Fruit fly (Drosophila melanogaster) whole organism, embryonic: ENCODE measurements around the gene CG13720.

Experiments
- BEAF-32 ChIP-seq: fragments of 200-800 bp; sonication (Bioruptor generic); optimal IDR thresholded peaks from 3 replicates; lab custom pipeline; 2017; ENCODE audit warnings: missing biosample characterization, missing genetic modification characterization, mild to moderate bottlenecking, moderate library complexity, missing genetic modification reagents
- Blimp-1 ChIP-seq: fragments of 200-800 bp; sonication (Bioruptor generic); optimal IDR thresholded peaks from 3 replicates; lab custom pipeline; 2018; ENCODE audit warnings: missing biosample characterization, missing genetic modification characterization, mild to moderate bottlenecking, moderate library complexity, missing genetic modification reagents
- C15 ChIP-seq: fragments of 200-800 bp; sonication (Bioruptor generic); IDR thresholded peaks from 3 replicates; pipeline ENCODE4 v1.3.6; 2022; ENCODE audit warnings: missing biosample characterization, missing genetic modification characterization
- CG11398 ChIP-seq: fragments of 200-800 bp; sonication (Bioruptor generic); optimal IDR thresholded peaks from 2 replicates; lab custom pipeline; 2016; ENCODE audit warnings: missing biosample characterization, missing genetic modification characterization
- CG11560 ChIP-seq: fragments of 200-800 bp; sonication (Bioruptor generic); IDR thresholded peaks from 3 replicates; pipeline ENCODE4 v1.3.6; 2022; ENCODE audit warnings: missing biosample characterization, missing genetic modification characterization
- CG11723 ChIP-seq: fragments of 200-800 bp; sonication (Bioruptor generic); optimal IDR thresholded peaks from 2 replicates; lab custom pipeline; 2017; ENCODE audit warnings: missing biosample characterization, mild to moderate bottlenecking, missing genetic modification characterization
- CG12659 ChIP-seq: fragments of 200-800 bp; sonication (Bioruptor generic); optimal IDR thresholded peaks from 3 replicates; lab custom pipeline; 2017; ENCODE audit warnings: mild to moderate bottlenecking, missing biosample characterization, missing genetic modification reagents, missing genetic modification characterization
- CG12769 ChIP-seq: fragments of 200-800 bp; sonication (Bioruptor generic); optimal IDR thresholded peaks from 2 replicates; lab custom pipeline; 2019; ENCODE audit warnings: missing biosample characterization, mild to moderate bottlenecking, missing genetic modification characterization, moderate library complexity
- CG12942 ChIP-seq: fragments of 200-800 bp; sonication (Bioruptor generic); optimal IDR thresholded peaks from 3 replicates; lab custom pipeline; 2016; ENCODE audit warnings: missing biosample characterization, missing genetic modification characterization
- CG13775 ChIP-seq: fragments of 200-800 bp; sonication (Bioruptor generic); optimal IDR thresholded peaks from 3 replicates; lab custom pipeline; 2017; ENCODE audit warnings: missing biosample characterization, mild to moderate bottlenecking, missing genetic modification characterization
- CG15073 ChIP-seq: fragments of 200-800 bp; sonication (Bioruptor generic); optimal IDR thresholded peaks from 2 replicates; lab custom pipeline; 2016; ENCODE audit warnings: missing biosample characterization, missing genetic modification characterization
- CG1603 ChIP-seq: fragments of 200-800 bp; sonication (Bioruptor generic); optimal IDR thresholded peaks from 2 replicates; lab custom pipeline; 2019; ENCODE audit warnings: missing biosample characterization, mild to moderate bottlenecking, missing genetic modification characterization, moderate library complexity
- CG17612 ChIP-seq: fragments of 200-800 bp; sonication (Bioruptor generic); IDR thresholded peaks from 2 replicates; pipeline ENCODE4 v1.3.6; 2022; ENCODE audit warnings: missing biosample characterization, missing genetic modification characterization
- CG18011 ChIP-seq: fragments of 200-800 bp; sonication (Bioruptor generic); optimal IDR thresholded peaks from 2 replicates; lab custom pipeline; 2017; ENCODE audit warnings: missing biosample characterization, missing genetic modification characterization, mild to moderate bottlenecking, moderate library complexity, missing genotype
- CG18262 ChIP-seq: fragments of 200-800 bp; optimal IDR thresholded peaks from 3 replicates; lab custom pipeline; 2019; ENCODE audit warnings: missing biosample characterization, mild to moderate bottlenecking, missing genetic modification characterization, moderate library complexity
- CG1832 ChIP-seq: fragments of 200-800 bp; sonication (Bioruptor generic); optimal IDR thresholded peaks from 2 replicates; lab custom pipeline; 2017; ENCODE audit warnings: missing biosample characterization, mild to moderate bottlenecking, missing genetic modification characterization, inconsistent platforms
- CG2116 ChIP-seq: fragments of 200-800 bp; sonication (Bioruptor generic); optimal IDR thresholded peaks from 3 replicates; lab custom pipeline; 2018; ENCODE audit warnings: missing biosample characterization, mild to moderate bottlenecking, missing genetic modification characterization
- CG31365 ChIP-seq: fragments of 200-800 bp; sonication (Bioruptor generic); optimal IDR thresholded peaks from 2 replicates; lab custom pipeline; 2018; ENCODE audit warnings: missing biosample characterization, mild to moderate bottlenecking, missing genetic modification characterization
- CG4820 ChIP-seq: fragments of 200-800 bp; sonication (Bioruptor generic); optimal IDR thresholded peaks from 3 replicates; lab custom pipeline; 2016; ENCODE audit warnings: missing biosample characterization, missing genetic modification characterization
- CG6175 ChIP-seq: fragments of 200-800 bp; sonication (Bioruptor generic); IDR thresholded peaks from 3 replicates; pipeline ENCODE4 v1.3.6; 2022; ENCODE audit warnings: missing biosample characterization, missing genetic modification characterization
- CG6254 ChIP-seq: fragments of 200-800 bp; sonication (Bioruptor generic); optimal IDR thresholded peaks from 3 replicates; lab custom pipeline; 2017; ENCODE audit warnings: mild to moderate bottlenecking, missing biosample characterization, missing genetic modification reagents, missing genetic modification characterization
- CG6654 ChIP-seq: fragments of 200-800 bp; sonication (Bioruptor generic); optimal IDR thresholded peaks from 2 replicates; lab custom pipeline; 2017; ENCODE audit warnings: missing biosample characterization, mild to moderate bottlenecking, missing genetic modification characterization
- CG6683 ChIP-seq: fragments of 200-800 bp; sonication (Bioruptor generic); optimal IDR thresholded peaks from 2 replicates; lab custom pipeline; 2017; ENCODE audit warnings: missing biosample characterization, mild to moderate bottlenecking, missing genetic modification characterization, missing genetic modification reagents
- CG7745 ChIP-seq: fragments of 200-800 bp; sonication (Bioruptor generic); optimal IDR thresholded peaks from 2 replicates; lab custom pipeline; 2018; ENCODE audit warnings: missing biosample characterization, mild to moderate bottlenecking, missing genetic modification characterization, moderate library complexity
- CG7839 ChIP-seq: fragments of 200-800 bp; sonication (Bioruptor generic); optimal IDR thresholded peaks from 3 replicates; lab custom pipeline; 2018; ENCODE audit warnings: missing biosample characterization, mild to moderate bottlenecking, missing genetic modification characterization, moderate library complexity
- CG8478 ChIP-seq: fragments of >200 bp; optimal IDR thresholded peaks from 2 replicates; lab custom pipeline; 2018
- CG9817 ChIP-seq: fragments of 200-800 bp; sonication (Bioruptor generic); optimal IDR thresholded peaks from 2 replicates; lab custom pipeline; 2018; ENCODE audit warnings: missing biosample characterization, mild to moderate bottlenecking, missing genetic modification characterization, moderate library complexity
- CkIIα-i1 ChIP-seq: fragments of 200-800 bp; sonication (Bioruptor generic); IDR thresholded peaks from 2 replicates; pipeline ENCODE4 v1.3.6; 2022; ENCODE audit warnings: missing biosample characterization, missing genetic modification characterization
- Dll ChIP-seq: fragments of 200-800 bp; sonication (Bioruptor generic); IDR thresholded peaks from 4 replicates; pipeline ENCODE4 v1.3.6; 2022; ENCODE audit warnings: missing biosample characterization, missing genetic modification characterization; ENCODE audit not compliant: partially characterized antibody
- Nf-YC ChIP-seq: fragments of 200-800 bp; optimal IDR thresholded peaks from 3 replicates; lab custom pipeline; 2019; ENCODE audit warnings: missing biosample characterization, mild to moderate bottlenecking, missing genetic modification characterization, moderate library complexity
- Side ChIP-seq: fragments of 200-800 bp; sonication (Bioruptor generic); optimal IDR thresholded peaks from 2 replicates; lab custom pipeline; 2016; ENCODE audit warnings: missing biosample characterization, missing genetic modification characterization
- Sox100B ChIP-seq: fragments of 200-800 bp; sonication (Bioruptor generic); optimal IDR thresholded peaks from 3 replicates; lab custom pipeline; 2018; ENCODE audit warnings: missing biosample characterization, mild to moderate bottlenecking, missing genetic modification characterization
- dmrt99B ChIP-seq: fragments of 200-800 bp; sonication (Bioruptor generic); optimal IDR thresholded peaks from 2 replicates; lab custom pipeline; 2018; ENCODE audit warnings: missing biosample characterization, mild to moderate bottlenecking, missing genetic modification characterization, moderate library complexity
- dpn ChIP-seq, 2 experiments: fragments of 200-800 bp; sonication (Bioruptor generic); optimal IDR thresholded peaks; 3 replicates each; lab custom pipeline; 2016; ENCODE audit warnings: missing biosample characterization in 2 of 2, missing genetic modification characterization in 2 of 2
- gcm2 ChIP-seq: fragments of 200-800 bp; sonication (Bioruptor generic); optimal IDR thresholded peaks from 2 replicates; lab custom pipeline; 2016; ENCODE audit warnings: missing biosample characterization, missing genetic modification characterization
- gem ChIP-seq: fragments of 200-800 bp; sonication (Bioruptor generic); optimal IDR thresholded peaks from 2 replicates; lab custom pipeline; 2019; ENCODE audit warnings: missing biosample characterization, mild to moderate bottlenecking, missing genetic modification characterization, moderate library complexity
- gfzf ChIP-seq: fragments of 200-800 bp; sonication (Bioruptor generic); optimal IDR thresholded peaks from 2 replicates; lab custom pipeline; 2016; ENCODE audit warnings: missing biosample characterization, mild to moderate bottlenecking, missing genetic modification characterization, moderate library complexity
- gt ChIP-seq: fragments of 200-800 bp; sonication (Bioruptor generic); IDR thresholded peaks from 2 replicates; pipeline ENCODE4 v1.3.6; 2022; ENCODE audit warnings: missing biosample characterization, missing genetic modification characterization
- h ChIP-seq: fragments of >200 bp; optimal IDR thresholded peaks from 2 replicates; lab custom pipeline; 2017
- hbn ChIP-seq: fragments of 200-800 bp; sonication (Bioruptor generic); IDR thresholded peaks from 2 replicates; pipeline ENCODE4 v1.3.6; 2022; ENCODE audit warnings: missing biosample characterization, missing genetic modification characterization; ENCODE audit not compliant: partially characterized antibody
- her ChIP-seq: fragments of 200-800 bp; sonication (Bioruptor generic); optimal IDR thresholded peaks from 2 replicates; lab custom pipeline; 2016; ENCODE audit warnings: missing biosample characterization, missing genetic modification characterization
- lab ChIP-seq: fragments of 200-800 bp; sonication (Bioruptor generic); optimal IDR thresholded peaks from 3 replicates; lab custom pipeline; 2017; ENCODE audit warnings: missing biosample characterization, missing genetic modification characterization, mild to moderate bottlenecking, moderate library complexity, missing genetic modification reagents
- luna ChIP-seq: fragments of 200-800 bp; sonication (Bioruptor generic); optimal IDR thresholded peaks from 2 replicates; lab custom pipeline; 2016; ENCODE audit warnings: missing biosample characterization, missing genetic modification characterization
- nau ChIP-seq: fragments of 200-800 bp; sonication (Bioruptor generic); optimal IDR thresholded peaks from 3 replicates; lab custom pipeline; 2017; ENCODE audit warnings: missing biosample characterization, mild to moderate bottlenecking, missing genetic modification characterization, missing genetic modification reagents
- p53 ChIP-seq: fragments of 200-800 bp; sonication (Bioruptor generic); optimal IDR thresholded peaks from 2 replicates; lab custom pipeline; 2016; ENCODE audit warnings: missing biosample characterization, missing genetic modification characterization
- prd ChIP-seq, 3 experiments: fragments of >200 bp in 2 of 3; fragments of 200-800 bp in 1 of 3; sonication (Bioruptor generic) in 1 of 3; optimal IDR thresholded peaks in 2 of 3; IDR thresholded peaks in 1 of 3; 2 replicates in 2 of 3; 3 replicates in 1 of 3; pipeline versions ENCODE4 v1.3.6 to Lab custom; 2017 to 2022; ENCODE audit warnings: missing biosample characterization in 1 of 3, missing genetic modification characterization in 1 of 3
- ranshi ChIP-seq: fragments of 200-800 bp; sonication (Bioruptor generic); IDR thresholded peaks from 2 replicates; pipeline ENCODE4 v1.3.6; 2022; ENCODE audit warnings: missing biosample characterization, missing genetic modification characterization
- trh ChIP-seq: fragments of 200-800 bp; sonication (Bioruptor generic); optimal IDR thresholded peaks from 2 replicates; lab custom pipeline; 2016; ENCODE audit warnings: missing biosample characterization, missing genetic modification characterization
- zfh1 ChIP-seq: fragments of 200-800 bp; sonication (Bioruptor generic); IDR thresholded peaks from 3 replicates; pipeline ENCODE4 v1.3.6; 2022; ENCODE audit warnings: missing biosample characterization, missing genetic modification characterization

The CG13720 gene

dm6 chr3L:4474946-4475470, 25.3 kb downstream of the CG13720 start (continued):
- peak; percentile 73 for TF ChIP-seq Blimp-1 (GFP tag; lab: Kevin White, UChicago)
- no peak for TF ChIP-seq gfzf (GFP tag; lab: Kevin White, UChicago)
- peak; percentile 72 for TF ChIP-seq dmrt99B (tag; lab: Kevin White, UChicago)
- TF ChIP-seq nau (GFP tag; lab: Kevin White, UChicago): peak; percentile 96
- no peak for TF ChIP-seq Dll (GFP tag; lab: Robert Waterston, UW)
- no peak for TF ChIP-seq h
- peak; percentile 87 for TF ChIP-seq CG6683 (GFP tag; lab: Kevin White, UChicago)
- TF ChIP-seq CG13775: peak; percentile 76
- peak; percentile 42 to 67 for TF ChIP-seq dpn (GFP tag; optimal IDR thresholded peaks at IDR 0.05; lab: Kevin White, UChicago)
- TF ChIP-seq gt (GFP tag; lab: Robert Waterston, UW): no peak
- peak; percentile 74 for TF ChIP-seq gcm2 (GFP tag; lab: Kevin White, UChicago)
- TF ChIP-seq CG4820 (GFP tag; lab: Kevin White, UChicago): peak; percentile 14
- peak; percentile 71; the same call in 1 of the 2 replicates for TF ChIP-seq ranshi
- no peak for TF ChIP-seq CG7745
- TF ChIP-seq Sox100B (GFP tag; lab: Kevin White, UChicago): peak; percentile 84
- peak; percentile 45 for TF ChIP-seq luna (GFP tag; lab: Kevin White, UChicago)
- no peak for TF ChIP-seq CG15073 (GFP tag; lab: Kevin White, UChicago)
- TF ChIP-seq hbn (GFP tag; lab: Robert Waterston, UW): no peak
- no peak for TF ChIP-seq CG17612 (GFP tag; lab: Robert Waterston, UW)
- peak; percentile 74 for TF ChIP-seq zfh1 (GFP tag; lab: Robert Waterston, UW)
- TF ChIP-seq CG12659 (GFP tag; lab: Kevin White, UChicago): peak; percentile 81
- TF ChIP-seq CG12769 (tag; lab: Kevin White, UChicago): peak; percentile 55
- peak; percentile 82 for TF ChIP-seq CG2116 (GFP tag; lab: Kevin White, UChicago)
- peak; percentile 42 for TF ChIP-seq Nf-YC (tag; lab: Kevin White, UChicago)
- peak; percentile 66 for TF ChIP-seq CG6654
- peak; percentile 58 for TF ChIP-seq CG12942
- 0 out of 3 replicates have a peak, but pooled peaks have one; percentile 60 for TF ChIP-seq C15 (GFP tag; lab: Robert Waterston, UW)
- TF ChIP-seq CkIIα-i1 (GFP tag; lab: Robert Waterston, UW): no peak
- no peak for TF ChIP-seq CG8478 (lab: Kevin White, UChicago)
- peak; percentile 32 for TF ChIP-seq p53 (GFP tag; lab: Kevin White, UChicago)
- TF ChIP-seq CG11398: peak; percentile 74
- TF ChIP-seq CG1603 (tag; lab: Kevin White, UChicago): peak; percentile 77
- peak; percentile 74 for TF ChIP-seq Side (GFP tag; lab: Kevin White, UChicago)
- TF ChIP-seq CG11560: no peak
- peak; percentile 83 for TF ChIP-seq CG18011 (GFP tag; lab: Kevin White, UChicago)
- peak; percentile 90 for TF ChIP-seq CG31365 (tag; lab: Kevin White, UChicago)
- TF ChIP-seq prd (optimal IDR thresholded peaks at IDR 0.05; lab: Kevin White, UChicago): no peak
- TF ChIP-seq prd (GFP tag; IDR thresholded peaks at IDR 0.05; lab: Robert Waterston, UW): no peak
- TF ChIP-seq CG18262 (tag; lab: Kevin White, UChicago): no peak
- TF ChIP-seq CG1832 (GFP tag; lab: Kevin White, UChicago): no peak
- TF ChIP-seq CG7839 (tag; lab: Kevin White, UChicago): peak; percentile 67
- peak; percentile 83 for TF ChIP-seq CG6254 (GFP tag; lab: Kevin White, UChicago)
- TF ChIP-seq her (GFP tag; lab: Kevin White, UChicago): peak; percentile 37
- TF ChIP-seq CG9817: peak; percentile 50
- peak; percentile 73 for TF ChIP-seq trh (GFP tag; lab: Kevin White, UChicago)
- peak; percentile 97 for TF ChIP-seq lab (GFP tag; lab: Kevin White, UChicago)
- no peak for TF ChIP-seq BEAF-32 (GFP tag; lab: Kevin White, UChicago)
- TF ChIP-seq CG11723: peak; percentile 84
- TF ChIP-seq CG6175 (GFP tag; lab: Robert Waterston, UW): peak; percentile 47; the same call in 1 of the 3 replicates
- TF ChIP-seq gem (tag; lab: Kevin White, UChicago): no peak
